Worm (Caenorhabditis elegans) whole organism, young adult: ENCODE measurements around the gene hum-4.
A peak's percentile ranks its signal among the peaks of the same experiment; 100 is the strongest.

Experiments
- B0019.2 ChIP-seq: fragments of 200-800 bp; sonication (Bioruptor generic); conservative IDR thresholded peaks from 2 replicates; pipeline ENCODE4 v1.3.6; 2022; ENCODE audit warnings: missing genetic modification reagents, missing genetic modification characterization, missing compliant biosample characterization
- B0035.1 ChIP-seq: sonication (generic microtip); optimal IDR thresholded peaks from 2 replicates; lab custom pipeline; 2016; ENCODE audit warnings: missing genetic modification characterization, mild to moderate bottlenecking, missing compliant biosample characterization, missing genotype, missing genetic modification reagents
- F37B4.10 ChIP-seq: fragments of 200-800 bp; sonication (Bioruptor generic); IDR thresholded peaks from 2 replicates; pipeline ENCODE4 v1.3.6; 2022; ENCODE audit warnings: missing genetic modification characterization, missing compliant biosample characterization
- F57A8.1 ChIP-seq: fragments of 200-800 bp; sonication (Bioruptor generic); optimal IDR thresholded peaks from 2 replicates; lab custom pipeline; 2018; ENCODE audit warnings: mild to moderate bottlenecking, missing genetic modification characterization, moderate library complexity, missing compliant biosample characterization
- Y53F4B.3 ChIP-seq: fragments of 200-800 bp; sonication (Bioruptor generic); IDR thresholded peaks from 2 replicates; pipeline ENCODE4 v1.3.6; 2022; ENCODE audit warnings: missing genetic modification reagents, missing genetic modification characterization, missing compliant biosample characterization
- aptf-3 ChIP-seq: fragments of 200-800 bp; sonication (Bioruptor generic); IDR thresholded peaks from 2 replicates; pipeline ENCODE4 v1.3.6; 2022; ENCODE audit warnings: missing genetic modification characterization, missing compliant biosample characterization
- atf-7 ChIP-seq: sonication (generic microtip); optimal IDR thresholded peaks from 2 replicates; lab custom pipeline; 2017; ENCODE audit warnings: mild to moderate bottlenecking, missing genetic modification characterization, missing compliant biosample characterization
- attf-6 ChIP-seq: fragments of 200-800 bp; sonication (Bioruptor generic); IDR thresholded peaks from 2 replicates; pipeline ENCODE4 v1.3.6; 2022; ENCODE audit warnings: missing genetic modification reagents, missing genetic modification characterization, missing compliant biosample characterization
- cebp-1 ChIP-seq, 2 experiments: fragments of 200-800 bp in 1 of 2; sonication (Bioruptor generic) in 1 of 2; sonication (generic microtip) in 1 of 2; IDR thresholded peaks in 1 of 2; optimal IDR thresholded peaks in 1 of 2; 2 replicates each; pipeline versions ENCODE4 v1.3.6 to Lab custom; 2017 to 2022; ENCODE audit warnings: missing compliant biosample characterization in 2 of 2, missing genetic modification characterization in 2 of 2, mild to moderate bottlenecking in 1 of 2, missing genetic modification reagents in 1 of 2, moderate library complexity in 1 of 2
- cebp-2 ChIP-seq: fragments of 200-800 bp; sonication (Bioruptor generic); IDR thresholded peaks from 2 replicates; pipeline ENCODE4 v1.3.6; 2022; ENCODE audit warnings: missing genetic modification characterization, missing compliant biosample characterization
- ceh-91 ChIP-seq: fragments of 200-800 bp; sonication (Bioruptor generic); IDR thresholded peaks from 2 replicates; pipeline ENCODE4 v1.3.6; 2022; ENCODE audit warnings: missing genetic modification reagents, missing genetic modification characterization, missing compliant biosample characterization
- chd-7 ChIP-seq: sonication (generic microtip); optimal IDR thresholded peaks from 2 replicates; lab custom pipeline; 2016; ENCODE audit warnings: mild to moderate bottlenecking, missing genetic modification characterization, moderate library complexity, missing compliant biosample characterization
- die-1 ChIP-seq: sonication (generic microtip); optimal IDR thresholded peaks from 2 replicates; lab custom pipeline; 2016; ENCODE audit warnings: missing genotype, mild to moderate bottlenecking, missing genetic modification characterization, missing compliant biosample characterization
- dox-1 ChIP-seq: fragments of 200-800 bp; sonication (Bioruptor generic); IDR thresholded peaks from 2 replicates; pipeline ENCODE4 v1.3.6; 2022; ENCODE audit warnings: missing genetic modification reagents, missing genetic modification characterization, missing compliant biosample characterization
- ets-4 ChIP-seq: fragments of 200-800 bp; sonication (Bioruptor generic); optimal IDR thresholded peaks from 2 replicates; lab custom pipeline; 2018; ENCODE audit warnings: mild to moderate bottlenecking, missing genetic modification characterization, missing compliant biosample characterization
- him-1 ChIP-seq: sonication (generic microtip); optimal IDR thresholded peaks from 2 replicates; lab custom pipeline; 2016; ENCODE audit warnings: missing genotype, missing genetic modification reagents, missing genetic modification characterization, missing compliant biosample characterization
- hrde-1 ChIP-seq: sonication (generic microtip); optimal IDR thresholded peaks from 2 replicates; lab custom pipeline; 2016; ENCODE audit warnings: missing genetic modification characterization, mild to moderate bottlenecking, missing compliant biosample characterization, moderate library complexity, missing genotype, missing genetic modification reagents, borderline replicate concordance
- hsf-1 ChIP-seq: fragments of 200-800 bp; sonication (Bioruptor generic); IDR thresholded peaks from 2 replicates; pipeline ENCODE4 v1.3.6; 2022; ENCODE audit warnings: missing genetic modification reagents, missing genetic modification characterization, missing compliant biosample characterization
- let-607 ChIP-seq, 2 experiments: fragments of 200-800 bp in 1 of 2; sonication (Bioruptor generic) in 1 of 2; sonication (generic microtip) in 1 of 2; optimal IDR thresholded peaks; 2 replicates each; lab custom pipeline; 2016 to 2018; ENCODE audit warnings: mild to moderate bottlenecking in 2 of 2, missing compliant biosample characterization in 2 of 2, missing genetic modification characterization in 2 of 2, moderate library complexity in 2 of 2, missing genotype in 1 of 2
- lir-1 ChIP-seq: fragments of 200-800 bp; sonication (Bioruptor generic); conservative IDR thresholded peaks from 2 replicates; pipeline ENCODE4 v1.3.6; 2022; ENCODE audit warnings: missing genetic modification reagents, missing genetic modification characterization, missing compliant biosample characterization
- madf-6 ChIP-seq: fragments of 200-800 bp; sonication (Bioruptor generic); IDR thresholded peaks from 2 replicates; pipeline ENCODE4 v1.3.6; 2022; ENCODE audit warnings: missing genetic modification reagents, missing genetic modification characterization, missing compliant biosample characterization
- nfya-1 ChIP-seq: sonication (generic microtip); optimal IDR thresholded peaks from 2 replicates; lab custom pipeline; 2017; ENCODE audit warnings: antibody characterized with exemption, missing compliant biosample characterization, missing genetic modification characterization, borderline replicate concordance; ENCODE audit not compliant: insufficient read depth
- nhr-179 ChIP-seq: sonication (generic microtip); optimal IDR thresholded peaks from 2 replicates; lab custom pipeline; 2016; ENCODE audit warnings: mild to moderate bottlenecking, missing genetic modification characterization, missing compliant biosample characterization
- nhr-27 ChIP-seq: fragments of 200-800 bp; sonication (Bioruptor generic); optimal IDR thresholded peaks from 2 replicates; lab custom pipeline; 2018; ENCODE audit warnings: mild to moderate bottlenecking, missing genetic modification characterization, moderate library complexity, missing compliant biosample characterization
- nhr-80 ChIP-seq: sonication (generic microtip); optimal IDR thresholded peaks from 2 replicates; lab custom pipeline; 2016; ENCODE audit warnings: missing genetic modification characterization, missing compliant biosample characterization
- snpc-1.1 ChIP-seq: sonication (generic microtip); optimal IDR thresholded peaks from 2 replicates; lab custom pipeline; 2017; ENCODE audit warnings: missing genetic modification characterization, mild to moderate bottlenecking, missing compliant biosample characterization, antibody characterized with exemption, moderate library complexity, missing genotype, missing genetic modification reagents; ENCODE audit not compliant: insufficient read depth
- tlf-1 ChIP-seq: fragments of 200-800 bp; sonication (Bioruptor generic); optimal IDR thresholded peaks from 2 replicates; lab custom pipeline; 2018; ENCODE audit warnings: mild to moderate bottlenecking, missing genetic modification characterization, missing compliant biosample characterization
- ztf-18 ChIP-seq: sonication (generic microtip); optimal IDR thresholded peaks from 2 replicates; lab custom pipeline; 2016; ENCODE audit warnings: missing genotype, mild to moderate bottlenecking, missing genetic modification characterization, missing compliant biosample characterization
- ztf-25 ChIP-seq: fragments of 200-800 bp; sonication (Bioruptor generic); IDR thresholded peaks from 2 replicates; pipeline ENCODE4 v1.3.6; 2022; ENCODE audit warnings: missing genetic modification reagents, missing genetic modification characterization, missing compliant biosample characterization

The hum-4 gene

DNA sequence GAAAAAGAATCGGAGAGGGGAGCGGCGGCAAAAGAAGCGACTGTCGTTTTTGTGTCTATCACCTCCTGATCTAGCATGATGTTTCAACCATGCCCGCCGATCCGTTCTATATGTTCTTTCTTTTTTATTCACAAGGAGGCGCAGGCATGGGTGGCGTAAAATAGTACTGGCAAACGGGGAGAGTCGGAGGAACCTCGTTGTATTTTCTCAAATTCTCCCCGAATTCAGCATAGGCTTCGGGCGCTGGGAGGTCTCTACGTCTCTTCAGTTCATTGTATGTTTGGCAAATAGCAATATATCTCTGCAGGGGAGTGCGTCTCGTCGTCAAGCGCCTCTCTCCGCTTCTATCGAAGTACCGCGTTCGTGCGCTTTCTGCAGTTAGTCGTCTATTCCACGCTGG lies 31.8 kb upstream of the hum-4 start, which contains the start of gene lin-14 (continued):
- peak; percentile 5 for TF ChIP-seq atf-7

DNA sequence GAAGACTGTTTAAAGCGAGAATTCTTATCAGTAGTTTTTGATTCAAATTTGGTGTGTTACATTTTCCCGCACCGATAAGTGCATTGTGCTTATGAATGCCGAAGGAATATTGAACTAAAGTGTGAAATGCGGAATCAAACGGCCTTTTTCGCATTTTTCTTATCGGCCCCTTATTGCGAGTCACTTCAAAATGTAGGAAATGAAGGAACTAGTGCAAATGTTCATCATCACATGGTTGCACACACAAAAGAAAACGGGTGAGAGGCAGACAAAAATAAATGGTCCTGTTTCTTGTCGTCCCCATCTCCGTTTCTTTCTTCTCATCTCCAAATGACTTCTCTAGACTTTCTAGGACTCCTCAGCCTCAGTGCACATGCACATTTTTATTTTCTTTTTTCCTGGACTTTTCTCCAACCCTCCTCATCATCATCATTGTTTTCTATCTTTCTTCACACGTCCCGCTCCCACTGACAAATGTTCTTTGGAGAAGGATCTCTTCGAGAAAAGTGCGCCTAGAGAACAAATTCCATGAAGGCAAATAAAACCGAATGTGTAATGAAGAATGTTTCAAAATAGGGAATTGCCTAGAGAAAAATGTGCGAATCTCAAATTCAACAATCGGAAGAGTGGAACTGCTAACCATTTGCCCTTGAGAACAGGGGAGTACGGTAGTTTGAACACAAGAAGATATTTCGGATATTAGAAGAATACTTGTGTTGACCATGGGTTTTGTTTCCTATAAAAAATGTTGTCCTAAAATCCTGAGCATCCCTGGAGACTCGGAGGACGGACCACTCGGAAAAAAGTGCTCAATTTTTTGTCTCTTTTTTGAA lies 31.1 kb upstream of the hum-4 start:
- TF ChIP-seq aptf-3 (GFP tag; lab: Robert Waterston, UW) (no peak), cebp-2 (GFP tag; lab: Robert Waterston, UW) (no peak), let-607 (tag; optimal IDR thresholded peaks at IDR 0.05; lab: Kevin White, UChicago) (peak in 1 of 2 experiments; percentile 4), Y53F4B.3 (GFP tag; lab: Robert Waterston, UW) (no peak), ets-4 (GFP tag; lab: Kevin White, UChicago) (peak; percentile 30), cebp-1 (GFP tag; IDR thresholded peaks at IDR 0.05; lab: Robert Waterston, UW) (no peak), cebp-1 (tag; optimal IDR thresholded peaks at IDR 0.05; lab: Kevin White, UChicago) (peak; percentile 33), dox-1 (GFP tag; lab: Robert Waterston, UW) (peak; percentile 59), B0019.2 (GFP tag; lab: Robert Waterston, UW) (no peak), nhr-80 (peak; percentile 94), nhr-27 (no peak)
- TF ChIP-seq, all 124 proteins: peak for 5

DNA sequence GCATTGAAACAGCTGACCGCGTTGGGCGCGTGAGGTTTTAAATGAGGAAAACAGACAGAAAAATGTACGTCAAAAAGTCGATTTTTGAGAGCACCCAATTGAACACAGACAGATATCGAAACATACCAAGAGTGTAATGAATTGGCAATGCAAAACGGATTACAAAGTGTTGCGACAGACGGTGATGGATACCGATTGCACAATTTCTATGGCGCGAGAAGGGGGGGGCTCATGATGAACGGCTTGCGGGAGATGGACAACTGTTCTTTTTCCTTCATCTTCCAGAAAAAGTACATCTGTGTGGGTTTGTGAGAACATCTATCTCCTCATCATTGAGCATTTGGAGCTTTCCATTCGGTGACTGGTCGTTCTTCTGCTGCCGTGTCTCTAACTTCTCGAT lies 30.2 kb upstream of the hum-4 start:
- no peak for TF ChIP-seq nfya-1 (tag; lab: Kevin White, UChicago)
- no peak for TF ChIP-seq F57A8.1 (GFP tag; lab: Kevin White, UChicago)
- TF ChIP-seq tlf-1 (GFP tag; lab: Kevin White, UChicago): no peak
- TF ChIP-seq die-1 (tag; lab: Kevin White, UChicago): no peak
- TF ChIP-seq nhr-179 (tag; lab: Kevin White, UChicago): no peak
- no peak for TF ChIP-seq lir-1 (GFP tag; lab: Robert Waterston, UW)
- TF ChIP-seq cebp-1 (GFP tag; IDR thresholded peaks at IDR 0.05; lab: Robert Waterston, UW): no peak
- TF ChIP-seq cebp-1 (tag; optimal IDR thresholded peaks at IDR 0.05; lab: Kevin White, UChicago): no peak
- no peak for TF ChIP-seq him-1 (tag; lab: Kevin White, UChicago)
- no peak for TF ChIP-seq snpc-1.1 (tag; lab: Kevin White, UChicago)
- TF ChIP-seq let-607 (tag; optimal IDR thresholded peaks at IDR 0.05; lab: Kevin White, UChicago): no peak
- TF ChIP-seq hsf-1 (GFP tag; lab: Robert Waterston, UW): no peak
- TF ChIP-seq F37B4.10: no peak
- TF ChIP-seq ets-4 (GFP tag; lab: Kevin White, UChicago): no peak
- no peak for TF ChIP-seq attf-6
- no peak for TF ChIP-seq chd-7 (tag; lab: Kevin White, UChicago)
- TF ChIP-seq hrde-1 (tag; lab: Kevin White, UChicago): no peak
- no peak for TF ChIP-seq dox-1 (GFP tag; lab: Robert Waterston, UW)

DNA sequence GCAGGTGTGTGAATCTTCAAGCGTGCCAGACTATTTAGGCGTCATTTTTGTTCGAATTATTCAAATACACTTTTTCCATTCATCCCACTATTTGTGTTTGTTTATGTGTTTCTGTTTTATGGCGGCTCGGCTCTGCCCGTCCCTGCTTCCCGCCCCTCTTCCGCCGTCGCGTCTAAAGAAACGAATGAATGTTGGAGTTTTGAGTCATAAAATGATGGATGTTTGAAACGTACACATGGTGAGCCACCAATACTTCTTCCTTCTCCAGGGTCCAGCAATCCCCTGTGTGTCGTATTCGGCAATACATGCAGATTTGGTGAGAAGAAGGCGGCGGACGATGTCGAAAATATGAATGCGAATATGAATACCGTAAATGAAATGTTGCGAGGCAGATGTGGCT lies 29.6 kb upstream of the hum-4 start:
- TF ChIP-seq madf-6 (no peak), ztf-25 (GFP tag; lab: Robert Waterston, UW) (no peak), B0035.1 (tag; lab: Kevin White, UChicago) (no peak), ceh-91 (GFP tag; lab: Robert Waterston, UW) (no peak), ztf-18 (tag; lab: Kevin White, UChicago) (no peak), aptf-3 (GFP tag; lab: Robert Waterston, UW) (no peak)
